Fruit fly (Drosophila melanogaster): ENCODE results near the gene CG6418.

The CG6418 gene

dm6 chr3L:10853131-10853471, 25.7 kb downstream of the CG6418 start (continued):
- TF ChIP-seq CG17361 (GFP tag; IDR thresholded peaks at IDR 0.05) (0 out of 3 replicates have a peak, but pooled peaks have one; percentile 16), Adf1 (GFP tag; IDR thresholded peaks at IDR 0.05) (no peak; the same call in 1 of the 2 replicates), bcd (GFP tag; optimal IDR thresholded peaks at IDR 0.05) (peak; percentile 16), Rfx (GFP tag; IDR thresholded peaks at IDR 0.05) (peak; percentile 35; the same call in 1 of the 2 replicates)

dm6 chr3L:10852347-10853130, 26.3 kb downstream of the CG6418 start:
- TF ChIP-seq crol (GFP tag; IDR thresholded peaks at IDR 0.05) (peak; percentile 74), trem (tag; optimal IDR thresholded peaks at IDR 0.05) (no peak), CG2129 (GFP tag; IDR thresholded peaks at IDR 0.05; ENCODE audit: partially characterized antibody) (no peak), grn (GFP tag; optimal IDR thresholded peaks at IDR 0.05) (peak; percentile 20), sna (GFP tag; IDR thresholded peaks at IDR 0.05; ENCODE audit: partially characterized antibody) (peak; percentile 41; the same call in 1 of the 2 replicates), CG12391 (tag; optimal IDR thresholded peaks at IDR 0.05) (no peak), Nf-YA (GFP tag; IDR thresholded peaks at IDR 0.05) (no peak), Meics (GFP tag; optimal IDR thresholded peaks at IDR 0.05) (peak; percentile 9), fru (optimal IDR thresholded peaks at IDR 0.05) (no peak), CG15479 (GFP tag; optimal IDR thresholded peaks at IDR 0.05) (peak; percentile 87), MESR4 (GFP tag; optimal IDR thresholded peaks at IDR 0.05) (no peak), zf30C (GFP tag; optimal IDR thresholded peaks at IDR 0.05) (no peak), Trl (optimal IDR thresholded peaks at IDR 0.05) (peak; percentile 31 to 55), Trl (GFP tag; optimal IDR thresholded peaks at IDR 0.05) (no peak), CG18599 (GFP tag; optimal IDR thresholded peaks at IDR 0.05) (no peak), vvl (GFP tag; IDR thresholded peaks at IDR 0.05) (peak; percentile 60; the same call in 1 of the 2 replicates), ERR (GFP tag; optimal IDR thresholded peaks at IDR 0.05) (no peak), CG14441 (GFP tag; IDR thresholded peaks at IDR 0.05) (peak; percentile 48; the same call in 1 of the 2 replicates), cwo (GFP tag; optimal IDR thresholded peaks at IDR 0.05) (no peak), CG10321 (GFP tag; IDR thresholded peaks at IDR 0.05) (no peak), CG12769 (tag; optimal IDR thresholded peaks at IDR 0.05) (peak; percentile 63), Blimp-1 (GFP tag; optimal IDR thresholded peaks at IDR 0.05) (no peak), CG33213 (GFP tag; optimal IDR thresholded peaks at IDR 0.05) (no peak), wdn (GFP tag; IDR thresholded peaks at IDR 0.05) (0 out of 2 replicates have a peak, but pooled peaks have one; percentile 24), dmrt99B (tag; optimal IDR thresholded peaks at IDR 0.05) (peak; percentile 26), HHEX (GFP tag; optimal IDR thresholded peaks at IDR 0.05) (peak; percentile 4), Med (GFP tag) (peak; percentile 62), Bdp1 (GFP tag; optimal IDR thresholded peaks at IDR 0.05) (no peak), CG13296 (GFP tag; optimal IDR thresholded peaks at IDR 0.05) (peak; percentile 20), CoRest (tag; optimal IDR thresholded peaks at IDR 0.05) (peak; percentile 23), CG2889 (GFP tag; IDR thresholded peaks at IDR 0.05) (no peak), gt (GFP tag; IDR thresholded peaks at IDR 0.05) (no peak), CG8290 (GFP tag; optimal IDR thresholded peaks at IDR 0.05) (no peak), CG8290 (tag; optimal IDR thresholded peaks at IDR 0.05) (peak in 1 of 2 experiments; percentile 54), Pdp1 (GFP tag; optimal IDR thresholded peaks at IDR 0.05) (peak in 1 of 2 experiments; percentile 49), wek (GFP tag; optimal IDR thresholded peaks at IDR 0.05) (no peak), cato (GFP tag; optimal IDR thresholded peaks at IDR 0.05; ENCODE audit: borderline replicate concordance) (no peak), her (GFP tag; optimal IDR thresholded peaks at IDR 0.05) (peak; percentile 37), CG11560 (tag; IDR thresholded peaks at IDR 0.05) (no peak), mld (GFP tag; IDR thresholded peaks at IDR 0.05; ENCODE audit: partially characterized antibody) (no peak), chinmo (GFP tag; IDR thresholded peaks at IDR 0.05; ENCODE audit: partially characterized antibody) (peak; percentile 90; the same call in 3 of the 4 replicates), Fer1 (GFP tag; optimal IDR thresholded peaks at IDR 0.05) (peak; percentile 24), dmrt11E (tag; optimal IDR thresholded peaks at IDR 0.05) (no peak), CG3407 (GFP tag; optimal IDR thresholded peaks at IDR 0.05) (peak; percentile 1)
